Worm (Caenorhabditis elegans): ENCODE measurements around the gene F56D2.5.
A peak's percentile ranks its signal among the peaks of the same experiment; 100 is the strongest.

DNA sequence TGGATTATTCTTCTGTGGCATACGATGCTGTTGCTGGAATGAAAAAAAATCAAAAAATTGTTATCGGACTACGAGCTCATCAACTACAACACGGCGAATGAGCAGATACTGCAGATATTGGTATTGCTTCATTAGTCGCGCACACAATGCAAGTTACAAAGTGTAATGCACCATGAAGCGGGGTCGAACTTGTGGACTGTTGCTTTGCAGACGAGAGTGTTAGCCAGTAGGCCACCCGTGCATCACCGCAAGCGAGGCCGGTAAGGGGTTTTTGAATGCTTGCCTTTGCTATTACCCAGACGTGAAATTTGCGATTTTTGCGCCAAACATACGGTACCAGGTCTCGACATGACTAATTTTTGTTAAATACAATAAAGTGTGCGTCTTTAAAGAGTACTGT is 20.8 kb upstream of the F56D2.5 start:
- TF ChIP-seq ama-1 (optimal IDR thresholded peaks at IDR 0.05): no peak
- TF ChIP-seq flt-1 (GFP tag; IDR thresholded peaks at IDR 0.05): peak; percentile 98
- TF ChIP-seq tbx-11 (GFP tag; IDR thresholded peaks at IDR 0.05): peak; percentile 96
- peak; percentile 98 for TF ChIP-seq scrt-1 (GFP tag; IDR thresholded peaks at IDR 0.05)

All from whole organism, early embryonic.